Worm (Caenorhabditis elegans): ENCODE measurements around the gene W09D10.4.

W09D10.4 gene

DNA sequence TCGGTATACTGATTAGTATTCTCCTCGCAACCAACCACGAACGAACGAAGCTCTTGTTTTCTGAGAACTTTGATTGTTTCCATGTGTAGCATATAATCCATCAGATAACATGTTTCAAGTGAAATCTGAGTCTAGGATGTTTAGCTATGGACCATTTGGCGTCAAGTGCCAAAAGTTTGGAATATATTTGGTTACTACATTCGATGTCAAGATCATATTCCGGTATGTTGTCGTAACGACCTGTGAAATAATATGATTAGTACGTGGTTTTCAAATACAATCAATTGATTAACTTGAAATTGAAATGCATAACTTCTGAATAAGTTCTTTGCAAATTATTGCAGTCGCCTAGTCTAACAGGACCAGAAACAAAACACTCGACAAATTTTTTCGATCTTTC lies 25.0 kb downstream of the W09D10.4 start, which contains the start of gene Y39A1A.17:
Gene Y39A1A.17, minus strand, starts transcription at position 101 of the 400 bp plus-strand sequence.
- TF ChIP-seq fkh-10 (GFP tag; optimal IDR thresholded peaks at IDR 0.05) (no peak), unc-130 (GFP tag; optimal IDR thresholded peaks at IDR 0.05) (no peak), mes-2 (tag; optimal IDR thresholded peaks at IDR 0.05; ENCODE audit: poor library complexity, severe bottlenecking) (no peak), aly-2 (tag; optimal IDR thresholded peaks at IDR 0.05) (no peak), snpc-1.2 (GFP tag; IDR thresholded peaks at IDR 0.05) (no peak), gei-8 (GFP tag; optimal IDR thresholded peaks at IDR 0.05) (no peak), zag-1 (tag; optimal IDR thresholded peaks at IDR 0.05) (no peak), F37D6.2 (tag; optimal IDR thresholded peaks at IDR 0.05) (no peak), unc-39 (tag; optimal IDR thresholded peaks at IDR 0.05) (no peak), zip-11 (GFP tag; IDR thresholded peaks at IDR 0.05) (no peak), fos-1 (tag; optimal IDR thresholded peaks at IDR 0.05) (no peak), ztf-7 (tag; optimal IDR thresholded peaks at IDR 0.05) (no peak), T20F7.1 (GFP tag; optimal IDR thresholded peaks at IDR 0.05) (no peak), tag-97 (GFP tag; IDR thresholded peaks at IDR 0.05) (no peak), dmd-8 (GFP tag; IDR thresholded peaks at IDR 0.05) (no peak), mxl-3 (GFP tag; optimal IDR thresholded peaks at IDR 0.05) (no peak), arid-1 (GFP tag; conservative IDR thresholded peaks at IDR 0.05) (no peak), nhr-6 (tag; optimal IDR thresholded peaks at IDR 0.05) (no peak), duxl-1 (tag; optimal IDR thresholded peaks at IDR 0.05; ENCODE audit: poor library complexity) (no peak)

DNA sequence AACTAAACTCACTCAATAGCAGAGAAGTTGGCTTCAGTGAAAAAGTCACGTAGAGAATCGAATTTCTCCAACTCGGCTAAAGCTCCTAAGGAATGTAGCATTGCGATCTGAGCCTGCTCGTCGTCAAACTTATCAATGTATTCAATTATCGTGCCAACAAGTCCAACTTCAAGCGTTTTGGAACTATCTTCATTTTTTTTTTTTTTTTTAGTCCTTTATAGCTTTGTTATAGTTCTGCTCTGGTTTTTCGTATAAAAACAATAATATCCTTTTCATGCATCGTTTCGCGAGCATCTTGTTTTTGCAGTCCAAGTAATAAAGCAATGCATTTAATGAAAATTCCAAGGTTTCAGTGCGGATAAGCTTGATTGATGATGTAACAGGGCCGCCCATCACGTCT lies 26.9 kb downstream of the W09D10.4 start, which contains the start of gene Y39A1A.31:
Gene Y39A1A.31, minus strand, starts transcription at position 101 of the 400 bp plus-strand sequence.
- TF ChIP-seq aha-1 (tag) (peak; percentile 64), daf-19 (GFP tag; conservative IDR thresholded peaks at IDR 0.05) (no peak)

DNA sequence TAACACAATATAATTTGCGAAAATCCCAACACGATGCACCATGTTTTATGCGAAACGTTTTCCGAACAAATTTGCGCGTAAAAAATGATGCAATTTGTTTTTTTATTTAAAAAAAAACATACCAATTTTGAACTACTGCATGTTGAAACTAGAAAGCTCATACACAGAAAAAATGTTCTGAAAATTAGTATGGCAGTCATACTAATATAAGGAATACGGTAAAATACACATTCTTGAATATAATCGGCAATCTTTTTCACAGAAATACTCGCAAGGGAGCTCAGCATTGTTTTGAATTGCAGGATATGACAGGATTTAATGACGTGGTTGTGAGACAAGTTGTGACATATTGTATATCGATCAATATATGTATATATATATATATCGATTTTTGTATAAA lies 37.0 kb downstream of the W09D10.4 start, which contains the start of gene Y39A1A.16:
Gene Y39A1A.16, plus strand, starts transcription at position 301 of the 400 bp plus-strand sequence.
- TF ChIP-seq hlh-11 (tag; optimal IDR thresholded peaks at IDR 0.05) (no peak), Y75B8A.6 (GFP tag; IDR thresholded peaks at IDR 0.05) (no peak), fos-1 (tag; optimal IDR thresholded peaks at IDR 0.05) (no peak), tag-97 (GFP tag; IDR thresholded peaks at IDR 0.05) (no peak)

DNA sequence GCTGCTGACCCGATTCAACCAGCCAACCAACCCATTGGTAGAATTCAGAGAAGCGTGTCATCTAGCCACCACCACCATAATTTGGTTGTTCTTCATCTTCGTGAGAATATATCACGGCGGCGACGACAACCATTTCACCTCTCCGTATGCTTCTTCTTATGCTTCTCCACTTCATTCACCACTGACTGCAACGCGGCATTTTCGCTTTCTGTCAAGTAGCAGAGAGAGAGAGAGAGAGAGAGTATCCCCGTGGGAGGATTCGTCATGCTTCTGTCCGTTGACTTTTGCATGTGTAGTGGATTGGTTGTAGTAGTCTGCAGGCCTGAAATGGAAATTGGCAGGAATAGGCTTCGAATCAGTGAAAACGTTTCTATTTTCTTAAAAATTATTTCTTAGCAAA lies 44.1 kb downstream of the W09D10.4 start:
- peak; percentile 5 for TF ChIP-seq hlh-30 (tag; optimal IDR thresholded peaks at IDR 0.05; ENCODE audit: insufficient read depth)
- peak; percentile 24 for TF ChIP-seq aha-1 (tag)
- no peak for TF ChIP-seq ceh-44 (GFP tag; IDR thresholded peaks at IDR 0.05)
- no peak for TF ChIP-seq hmg-1.1 (GFP tag; IDR thresholded peaks at IDR 0.05)
- TF ChIP-seq unc-62 (GFP tag; optimal IDR thresholded peaks at IDR 0.05 in 1 of 2): peak in 1 of 2 experiments; percentile 40
- TF ChIP-seq unc-62 (tag; optimal IDR thresholded peaks at IDR 0.05): no peak
- TF ChIP-seq nhr-41 (GFP tag; IDR thresholded peaks at IDR 0.05): no peak

DNA sequence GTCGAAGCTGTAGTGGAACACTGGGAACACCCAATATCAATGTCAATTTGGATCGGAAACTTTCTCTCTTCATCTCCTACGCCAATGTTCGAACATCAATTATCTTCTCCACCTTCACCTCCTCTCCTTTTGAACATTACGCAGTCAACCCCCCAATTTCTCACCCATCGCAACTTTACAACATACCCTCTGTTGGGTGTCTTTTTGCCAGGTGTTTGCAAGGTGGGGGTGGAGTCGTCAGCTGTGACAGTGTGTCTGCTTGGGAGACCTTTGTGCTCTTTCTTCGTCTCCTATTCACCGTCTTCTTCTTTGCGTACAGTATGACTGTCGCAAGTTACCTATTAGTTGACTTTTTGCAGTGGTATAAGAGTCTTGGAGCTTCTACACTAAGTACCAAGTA lies 49.4 kb downstream of the W09D10.4 start:
- 0 out of 2 replicates have a peak, but pooled peaks have one; percentile 28 for TF ChIP-seq snpc-1.2 (GFP tag; IDR thresholded peaks at IDR 0.05)
- TF ChIP-seq hmg-1.1 (GFP tag; IDR thresholded peaks at IDR 0.05): 0 out of 2 replicates have a peak, but pooled peaks have one; percentile 8
- peak in 1 of 2 experiments; percentile 26 for TF ChIP-seq unc-62 (GFP tag; optimal IDR thresholded peaks at IDR 0.05 in 1 of 2)
- no peak for TF ChIP-seq unc-62 (tag; optimal IDR thresholded peaks at IDR 0.05)
- no peak for TF ChIP-seq nhr-77 (tag; optimal IDR thresholded peaks at IDR 0.05)
- no peak for TF ChIP-seq jun-1 (tag; optimal IDR thresholded peaks at IDR 0.05)

Data from whole organism, L4 larva.